Worm (Caenorhabditis elegans) whole organism, L2 larva: ENCODE data around the gene scl-1.

Experiments used
- C34F6.9 ChIP-seq: fragments of 150-350 bp; optimal IDR thresholded peaks from 2 replicates; lab custom pipeline; 2014; ENCODE audit warnings: missing biosample characterization, missing genetic modification characterization
- R02D3.7 ChIP-seq: fragments of 150-350 bp; optimal IDR thresholded peaks from 2 replicates; lab custom pipeline; 2014; ENCODE audit warnings: missing biosample characterization, missing genetic modification characterization
- Y55F3AM.14 ChIP-seq: fragments of 200-800 bp; sonication (Bioruptor generic); optimal IDR thresholded peaks from 2 replicates; lab custom pipeline; 2018; ENCODE audit warnings: mild to moderate bottlenecking, missing genetic modification characterization, missing compliant biosample characterization
- ZK546.5 ChIP-seq: sonication (generic microtip); optimal IDR thresholded peaks from 2 replicates; lab custom pipeline; 2017; ENCODE audit warnings: missing biosample characterization, missing genetic modification characterization
- ama-1 ChIP-seq: fragments of 150-350 bp; optimal IDR thresholded peaks from 2 replicates; lab custom pipeline; 2018; ENCODE audit warnings: inconsistent platforms
- ceh-82 ChIP-seq: fragments of 150-350 bp; optimal IDR thresholded peaks from 2 replicates; lab custom pipeline; 2014; ENCODE audit warnings: missing biosample characterization, missing genetic modification characterization
- elt-1 ChIP-seq: fragments of 150-350 bp; optimal IDR thresholded peaks from 2 replicates; lab custom pipeline; 2014; ENCODE audit warnings: missing biosample characterization, missing genetic modification characterization
- lin-13 ChIP-seq: fragments of 150-350 bp; optimal IDR thresholded peaks from 2 replicates; lab custom pipeline; 2014; ENCODE audit warnings: missing biosample characterization, missing genetic modification reagents, missing genetic modification characterization
- mab-5 ChIP-seq: fragments of 150-350 bp; optimal IDR thresholded peaks from 2 replicates; lab custom pipeline; 2014; ENCODE audit warnings: missing biosample characterization, missing genetic modification characterization
- nhr-129 ChIP-seq: fragments of 150-350 bp; optimal IDR thresholded peaks from 2 replicates; lab custom pipeline; 2014; ENCODE audit warnings: missing biosample characterization, missing genetic modification characterization
- nhr-21 ChIP-seq: fragments of 150-350 bp; optimal IDR thresholded peaks from 2 replicates; lab custom pipeline; 2014; ENCODE audit warnings: missing biosample characterization, missing genetic modification characterization
- sma-9 ChIP-seq, 2 experiments: fragments of 150-350 bp in 1 of 2; sonication (generic microtip) in 1 of 2; optimal IDR thresholded peaks; 2 replicates each; lab custom pipeline; 2014 to 2016; ENCODE audit warnings: missing genetic modification characterization in 2 of 2, mild to moderate bottlenecking in 1 of 2, missing biosample characterization in 1 of 2, missing compliant biosample characterization in 1 of 2, missing genetic modification reagents in 1 of 2, moderate library complexity in 1 of 2
- unc-39 ChIP-seq: fragments of 150-350 bp; optimal IDR thresholded peaks from 2 replicates; lab custom pipeline; 2014; ENCODE audit warnings: missing biosample characterization, missing genetic modification characterization
- unc-55 ChIP-seq: fragments of 150-350 bp; sonication (generic microtip); optimal IDR thresholded peaks from 3 replicates; lab custom pipeline; 2014; ENCODE audit warnings: missing biosample characterization, missing genetic modification reagents, missing genetic modification characterization
- ztf-1 ChIP-seq: fragments of 200-800 bp; sonication (Bioruptor generic); conservative IDR thresholded peaks from 2 replicates; pipeline ENCODE4 v1.3.6; 2022; ENCODE audit warnings: missing genetic modification characterization, missing compliant biosample characterization
- ztf-11 ChIP-seq: sonication (generic microtip); optimal IDR thresholded peaks from 2 replicates; lab custom pipeline; 2017; ENCODE audit warnings: missing biosample characterization, missing genetic modification characterization

scl-1 gene

DNA sequence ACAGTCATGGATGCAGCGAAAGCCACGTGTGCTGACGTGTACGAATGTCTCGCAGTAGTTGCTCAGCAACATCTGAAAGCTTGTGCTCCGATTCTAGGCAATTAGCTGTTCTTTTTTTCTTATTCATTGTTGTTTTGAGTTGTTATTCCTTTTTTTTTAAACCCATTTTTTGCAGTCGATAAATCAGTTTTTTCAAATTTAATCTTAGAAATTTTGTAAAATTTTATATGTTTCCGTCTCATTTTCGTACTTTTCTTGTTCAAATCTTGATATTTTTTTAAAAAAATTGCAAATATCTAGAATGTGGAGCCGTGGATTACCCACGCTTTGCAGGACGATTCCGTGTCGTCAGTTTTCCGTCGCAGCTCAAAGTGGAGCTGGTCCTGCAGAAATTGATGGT is 44.3 kb downstream of the scl-1 start, which contains the start of gene fask-1:
Gene fask-1, plus strand, starts transcription at position 301 of the 400 bp plus-strand sequence.
- no peak for TF ChIP-seq elt-1 (tag; lab: Kevin White, UChicago)
- TF ChIP-seq ama-1 (lab: Kevin White, UChicago) = no peak
- TF ChIP-seq unc-55 (GFP tag; lab: Kevin White, UChicago) = no peak
- no peak for TF ChIP-seq nhr-21
- no peak for TF ChIP-seq lin-13 (GFP tag; lab: Kevin White, UChicago)
- no peak for TF ChIP-seq R02D3.7
- no peak for TF ChIP-seq mab-5
- TF ChIP-seq C34F6.9 (tag; lab: Kevin White, UChicago) = no peak
- TF ChIP-seq nhr-129 (tag; lab: Kevin White, UChicago) = no peak
- TF ChIP-seq, all 48 proteins: peak for 0

DNA sequence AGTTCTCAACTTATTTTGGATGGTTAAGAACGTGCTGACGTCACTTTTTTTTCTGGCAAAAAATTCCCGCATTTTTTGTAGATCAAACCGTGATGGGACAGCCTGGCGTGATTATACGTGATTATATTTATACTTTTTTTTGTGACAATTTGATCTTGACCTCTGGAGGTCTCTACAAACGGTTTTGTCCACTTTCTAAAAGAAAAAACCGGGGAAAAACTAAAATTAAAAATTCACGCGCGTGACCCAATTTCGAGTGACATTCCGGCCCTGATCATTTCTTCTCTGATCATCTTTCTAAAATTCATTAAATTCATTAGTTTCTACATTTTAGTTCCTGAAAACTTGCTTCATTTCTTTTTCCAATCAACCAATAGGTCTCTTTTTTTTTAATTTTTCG is 48.8 kb downstream of the scl-1 start, which contains the start of gene rde-11:
Gene rde-11, plus strand, starts transcription at position 301 of the 400 bp plus-strand sequence.
- TF ChIP-seq nhr-21 = no peak
- TF ChIP-seq unc-39 = no peak
- no peak for TF ChIP-seq ZK546.5 (tag; lab: Kevin White, UChicago)
- TF ChIP-seq sma-9 (GFP tag; optimal IDR thresholded peaks at IDR 0.05; lab: Kevin White, UChicago) = no peak
- TF ChIP-seq sma-9 (tag; optimal IDR thresholded peaks at IDR 0.05; lab: Kevin White, UChicago) = no peak
- no peak for TF ChIP-seq ztf-11 (tag; lab: Kevin White, UChicago)
- no peak for TF ChIP-seq ceh-82 (tag; lab: Kevin White, UChicago)
- TF ChIP-seq elt-1 (tag; lab: Kevin White, UChicago) = no peak
- no peak for TF ChIP-seq lin-13 (GFP tag; lab: Kevin White, UChicago)
- TF ChIP-seq C34F6.9 (tag; lab: Kevin White, UChicago) = no peak
- TF ChIP-seq Y55F3AM.14 (GFP tag; lab: Kevin White, UChicago) = no peak
- no peak for TF ChIP-seq ztf-1 (GFP tag; lab: Robert Waterston, UW)
- TF ChIP-seq, all 48 proteins: peak for 0
